Worm (Caenorhabditis elegans): ENCODE data around the gene stdh-1.

stdh-1 gene

DNA sequence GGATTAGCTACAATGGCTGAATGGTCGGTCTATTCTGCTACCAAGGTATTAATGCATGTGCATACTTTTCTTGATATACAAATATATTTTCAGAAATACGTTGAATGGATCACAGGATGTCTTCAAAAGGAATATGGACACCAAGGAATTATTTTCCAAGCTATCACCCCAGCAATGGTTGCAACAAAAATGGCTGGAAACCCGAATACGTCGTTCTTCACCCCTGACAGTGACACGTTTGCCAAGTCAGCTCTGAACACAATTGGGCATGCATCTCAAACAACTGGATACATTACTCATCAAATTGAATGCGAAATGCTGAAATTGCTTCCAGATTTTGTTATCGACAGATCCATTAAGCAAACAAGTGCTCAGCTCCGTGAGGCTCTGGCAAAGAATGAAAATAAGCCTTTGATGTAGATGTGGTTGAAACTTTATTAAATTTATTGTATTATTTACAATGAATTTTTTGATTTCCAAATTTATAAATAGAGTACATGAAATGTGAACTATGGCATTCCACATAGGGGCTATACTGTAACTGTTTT is 1.3 kb downstream of the stdh-1 start (continued):
- peak in 1 of 2 experiments; percentile 45 for TF ChIP-seq lsy-2 (tag; optimal IDR thresholded peaks at IDR 0.05)
- no peak for TF ChIP-seq unc-30 (tag; optimal IDR thresholded peaks at IDR 0.05)
- peak; percentile 47 for TF ChIP-seq lir-3 (tag; optimal IDR thresholded peaks at IDR 0.05; ENCODE audit: poor library complexity)
- peak; percentile 11 for TF ChIP-seq snu-23 (GFP tag; optimal IDR thresholded peaks at IDR 0.05)
- no peak for TF ChIP-seq pag-3 (tag; optimal IDR thresholded peaks at IDR 0.05; ENCODE audit: borderline replicate concordance, insufficient read depth)
- TF ChIP-seq lin-13 (GFP tag; optimal IDR thresholded peaks at IDR 0.05) = no peak
- TF ChIP-seq tlp-1 (tag; optimal IDR thresholded peaks at IDR 0.05) = no peak
- no peak for TF ChIP-seq Y116A8C.19 (tag; optimal IDR thresholded peaks at IDR 0.05; ENCODE audit: borderline replicate concordance)
- TF ChIP-seq dpl-1 (GFP tag; optimal IDR thresholded peaks at IDR 0.05) = peak in 1 of 3 experiments; percentile 6
- TF ChIP-seq alr-1 (tag; optimal IDR thresholded peaks at IDR 0.05; ENCODE audit: borderline replicate concordance) = no peak
- peak; percentile 64 for TF ChIP-seq nhr-90 (tag; optimal IDR thresholded peaks at IDR 0.05; ENCODE audit: poor library complexity)
- TF ChIP-seq C34B4.2 (tag; optimal IDR thresholded peaks at IDR 0.05) = no peak
- TF ChIP-seq snpc-4 (tag; optimal IDR thresholded peaks at IDR 0.05) = no peak
- no peak for TF ChIP-seq unc-86 (tag; optimal IDR thresholded peaks at IDR 0.05)
- no peak for TF ChIP-seq aly-2 (tag; optimal IDR thresholded peaks at IDR 0.05)
- TF ChIP-seq unc-98 (GFP tag; IDR thresholded peaks at IDR 0.05) = no peak
- TF ChIP-seq nhr-28 (tag; optimal IDR thresholded peaks at IDR 0.05) = no peak
- no peak for TF ChIP-seq nhr-76 (tag; optimal IDR thresholded peaks at IDR 0.05)
- no peak for TF ChIP-seq sup-37 (GFP tag; optimal IDR thresholded peaks at IDR 0.05)
- no peak for TF ChIP-seq ces-1 (GFP tag; optimal IDR thresholded peaks at IDR 0.05)
- no peak for TF ChIP-seq fkh-4 (tag; optimal IDR thresholded peaks at IDR 0.05; ENCODE audit: borderline replicate concordance)
- no peak for TF ChIP-seq C04F5.9 (tag; optimal IDR thresholded peaks at IDR 0.05)
- no peak for TF ChIP-seq mef-2 (tag; optimal IDR thresholded peaks at IDR 0.05)
- TF ChIP-seq ceh-8 (GFP tag; optimal IDR thresholded peaks at IDR 0.05) = no peak
- no peak for TF ChIP-seq nhr-84 (tag; optimal IDR thresholded peaks at IDR 0.05)
- TF ChIP-seq vab-15 (tag; optimal IDR thresholded peaks at IDR 0.05) = no peak
- TF ChIP-seq pqm-1 (tag; optimal IDR thresholded peaks at IDR 0.05) = no peak
- TF ChIP-seq dsc-1 (tag; optimal IDR thresholded peaks at IDR 0.05) = peak; percentile 35
- no peak for TF ChIP-seq sox-4 (tag; optimal IDR thresholded peaks at IDR 0.05)
- peak; percentile 54 for TF ChIP-seq nhr-19 (GFP tag; conservative IDR thresholded peaks at IDR 0.05)
- no peak for TF ChIP-seq unc-62 (GFP tag; optimal IDR thresholded peaks at IDR 0.05)
- no peak for TF ChIP-seq isw-1 (GFP tag; IDR thresholded peaks at IDR 0.05)
- TF ChIP-seq ceh-90 (tag; optimal IDR thresholded peaks at IDR 0.05) = no peak
- TF ChIP-seq hlh-4 (tag; optimal IDR thresholded peaks at IDR 0.05) = no peak
- TF ChIP-seq lin-15B (tag; optimal IDR thresholded peaks at IDR 0.05) = no peak
- TF ChIP-seq tbx-2 (tag; optimal IDR thresholded peaks at IDR 0.05) = no peak
- peak; percentile 23 for TF ChIP-seq hpl-2 (GFP tag; optimal IDR thresholded peaks at IDR 0.05)
- TF ChIP-seq ama-1 (optimal IDR thresholded peaks at IDR 0.05) = peak; percentile 96
- TF ChIP-seq jun-1 (tag; optimal IDR thresholded peaks at IDR 0.05) = no peak

DNA sequence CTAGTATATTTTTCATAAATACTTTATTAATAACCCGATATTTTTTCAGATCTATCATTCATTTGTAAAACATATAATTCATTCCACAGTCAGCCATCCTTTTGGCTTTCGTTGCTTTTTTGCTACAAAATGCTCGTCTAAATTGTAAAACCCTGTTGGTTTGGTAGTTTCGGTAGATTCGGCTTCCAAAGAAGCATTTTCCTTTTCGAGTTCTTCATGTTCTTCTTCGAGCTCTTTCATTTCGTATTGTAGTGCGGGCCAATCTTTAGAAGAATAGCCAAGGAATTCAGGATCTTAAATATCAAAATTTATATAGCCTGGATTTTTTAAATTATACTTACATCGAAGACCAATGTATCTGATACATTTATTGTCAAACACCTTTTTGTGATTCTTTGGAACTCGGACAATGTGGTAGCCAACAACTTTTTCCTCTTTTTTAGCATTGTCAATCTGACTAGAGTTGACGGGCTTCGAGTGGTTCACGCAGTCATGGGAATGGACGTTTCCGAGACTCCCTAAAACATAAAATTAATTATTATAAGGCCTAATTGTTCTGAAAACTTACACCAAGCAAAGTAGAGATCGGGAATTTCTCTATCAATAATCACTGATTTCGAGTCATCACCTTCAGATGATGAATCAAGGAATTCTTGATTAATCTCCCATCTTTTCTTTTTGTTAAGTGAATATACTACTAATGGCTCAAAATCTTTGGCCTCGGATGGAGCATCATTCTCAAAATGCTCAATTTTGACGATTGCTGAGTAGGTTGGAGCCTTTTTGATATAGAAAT is 2.0 kb downstream of the stdh-1 start:
- TF ChIP-seq unc-30 (tag; optimal IDR thresholded peaks at IDR 0.05) (no peak), nhr-11 (tag; optimal IDR thresholded peaks at IDR 0.05) (no peak), pag-3 (tag; optimal IDR thresholded peaks at IDR 0.05; ENCODE audit: borderline replicate concordance, insufficient read depth) (no peak), isw-1 (GFP tag; IDR thresholded peaks at IDR 0.05) (no peak), sox-4 (tag; optimal IDR thresholded peaks at IDR 0.05) (no peak), elt-3 (tag; optimal IDR thresholded peaks at IDR 0.05) (peak in 1 of 6 experiments; percentile 6), jun-1 (tag; optimal IDR thresholded peaks at IDR 0.05) (no peak), nhr-71 (tag; optimal IDR thresholded peaks at IDR 0.05) (peak; percentile 17), ceh-88 (GFP tag; IDR thresholded peaks at IDR 0.05) (peak; percentile 9), zag-1 (tag; optimal IDR thresholded peaks at IDR 0.05) (no peak), nhr-90 (tag; optimal IDR thresholded peaks at IDR 0.05; ENCODE audit: poor library complexity) (no peak), tlp-1 (tag; optimal IDR thresholded peaks at IDR 0.05) (no peak), nhr-85 (tag) (peak; percentile 39), ceh-82 (tag; optimal IDR thresholded peaks at IDR 0.05) (no peak), swsn-7 (tag; optimal IDR thresholded peaks at IDR 0.05) (no peak), fos-1 (tag; optimal IDR thresholded peaks at IDR 0.05) (no peak), elt-2 (tag; optimal IDR thresholded peaks at IDR 0.05) (peak; percentile 9), pax-3 (tag; optimal IDR thresholded peaks at IDR 0.05) (peak; percentile 61), egl-13 (tag; optimal IDR thresholded peaks at IDR 0.05) (no peak), ama-1 (optimal IDR thresholded peaks at IDR 0.05) (peak; percentile 12), snu-23 (GFP tag; optimal IDR thresholded peaks at IDR 0.05) (no peak)

All from whole organism, L1 larva.